Worm (Caenorhabditis elegans) whole organism, L4 larva: ENCODE measurements around the gene K11H12.9.

Source experiments
- ZK337.2 ChIP-seq: fragments of 200-800 bp; sonication (Bioruptor generic); IDR thresholded peaks from 2 replicates; pipeline ENCODE4 v1.3.6; 2022; ENCODE audit warnings: missing genetic modification reagents, missing genetic modification characterization, missing compliant biosample characterization
- aly-2 ChIP-seq: sonication (generic microtip); optimal IDR thresholded peaks from 2 replicates; lab custom pipeline; 2018; ENCODE audit warnings: missing biosample characterization, missing genetic modification characterization
- ama-1 ChIP-seq: fragments of 150-350 bp; optimal IDR thresholded peaks from 2 replicates; lab custom pipeline; 2014; ENCODE audit warnings: inconsistent platforms, mixed read lengths
- ceh-28 ChIP-seq: fragments of 150-350 bp; optimal IDR thresholded peaks from 2 replicates; lab custom pipeline; 2014; ENCODE audit warnings: missing biosample characterization, missing genetic modification reagents, missing genetic modification characterization
- ceh-32 ChIP-seq: sonication (generic microtip); optimal IDR thresholded peaks from 2 replicates; lab custom pipeline; 2016; ENCODE audit warnings: mild to moderate bottlenecking, missing genetic modification characterization, missing compliant biosample characterization; ENCODE audit not compliant: poor library complexity
- ceh-82 ChIP-seq: sonication (generic microtip); optimal IDR thresholded peaks from 2 replicates; lab custom pipeline; 2017; ENCODE audit warnings: missing biosample characterization, missing genetic modification characterization
- lin-13 ChIP-seq: fragments of 150-350 bp; optimal IDR thresholded peaks from 2 replicates; lab custom pipeline; 2014; ENCODE audit warnings: missing biosample characterization, missing genetic modification reagents, missing genetic modification characterization
- lin-39 ChIP-seq: fragments of 150-350 bp; optimal IDR thresholded peaks from 2 replicates; lab custom pipeline; 2014; ENCODE audit warnings: missing biosample characterization, missing genetic modification reagents, missing genetic modification characterization
- mdt-29 ChIP-seq: fragments of 200-800 bp; sonication (Bioruptor generic); IDR thresholded peaks from 2 replicates; pipeline ENCODE4 v1.3.6; 2022; ENCODE audit warnings: missing genetic modification reagents, missing genetic modification characterization, missing compliant biosample characterization
- mes-2 ChIP-seq: sonication (generic microtip); optimal IDR thresholded peaks from 2 replicates; lab custom pipeline; 2016; ENCODE audit warnings: missing genotype, mild to moderate bottlenecking, missing genetic modification characterization, missing compliant biosample characterization; ENCODE audit not compliant: poor library complexity, severe bottlenecking
- mxl-3 ChIP-seq: fragments of 200-800 bp; sonication (Bioruptor generic); optimal IDR thresholded peaks from 2 replicates; lab custom pipeline; 2018; ENCODE audit warnings: mild to moderate bottlenecking, missing genetic modification characterization, missing compliant biosample characterization
- nhr-41 ChIP-seq: fragments of 200-800 bp; sonication (Bioruptor generic); IDR thresholded peaks from 2 replicates; pipeline ENCODE4 v1.3.6; 2022; ENCODE audit warnings: missing genetic modification reagents, missing genetic modification characterization, missing compliant biosample characterization
- unc-39 ChIP-seq: sonication (generic microtip); optimal IDR thresholded peaks from 2 replicates; lab custom pipeline; 2017; ENCODE audit warnings: missing biosample characterization, missing genetic modification characterization
- ztf-11 ChIP-seq: fragments of 150-350 bp; optimal IDR thresholded peaks from 2 replicates; lab custom pipeline; 2014; ENCODE audit warnings: missing biosample characterization, missing genetic modification characterization

DNA sequence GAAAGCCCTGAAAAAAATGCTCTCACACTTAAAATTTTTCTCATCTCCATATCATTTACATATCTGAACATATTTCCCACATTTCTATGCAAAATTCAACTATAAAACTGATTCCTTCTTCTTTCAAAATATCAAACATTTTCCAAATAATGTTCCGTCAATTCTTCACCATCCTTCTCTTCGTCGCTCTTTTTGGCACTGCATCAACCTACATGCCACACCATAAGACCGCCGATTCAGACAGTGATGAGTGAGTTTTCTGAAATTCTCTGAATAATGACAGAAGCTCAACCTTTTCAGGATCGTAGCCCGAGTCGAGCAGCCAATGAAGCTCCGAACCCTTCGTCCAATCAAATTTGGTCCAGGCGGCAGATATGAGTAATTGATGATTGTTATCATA, 26.8 kb downstream of the K11H12.9 start, which contains the start of gene K11H12.5:
- TF ChIP-seq ZK337.2 (GFP tag; lab: Robert Waterston, UW) (no peak), ceh-28 (tag; lab: Kevin White, UChicago) (no peak), ceh-32 (tag; lab: Kevin White, UChicago) (no peak), ama-1 (no peak), ztf-11 (tag; lab: Kevin White, UChicago) (no peak), nhr-41 (GFP tag; lab: Robert Waterston, UW) (no peak), unc-39 (tag; lab: Kevin White, UChicago) (no peak), ceh-82 (no peak), lin-39 (tag; lab: Kevin White, UChicago) (no peak), mdt-29 (GFP tag; lab: Robert Waterston, UW) (no peak), mxl-3 (GFP tag; lab: Kevin White, UChicago) (no peak), lin-13 (no peak), aly-2 (tag; lab: Kevin White, UChicago) (no peak), mes-2 (tag; lab: Kevin White, UChicago) (no peak)
